Fruit fly (Drosophila melanogaster) whole organism, prepupa: ENCODE results near the gene Fas3.
A peak's percentile ranks its signal among the peaks of the same experiment; 100 is the strongest.

Experiments used
- Blimp-1 ChIP-seq: fragments of 200-800 bp; sonication (Bioruptor generic); optimal IDR thresholded peaks from 3 replicates; lab custom pipeline; 2017; ENCODE audit warnings: missing biosample characterization, missing genetic modification characterization, mild to moderate bottlenecking, moderate library complexity, missing genetic modification reagents
- CG11762 ChIP-seq: fragments of 200-800 bp; sonication (Bioruptor generic); optimal IDR thresholded peaks from 3 replicates; lab custom pipeline; 2016; ENCODE audit warnings: missing biosample characterization, missing genetic modification characterization; ENCODE audit not compliant: insufficient read depth
- CG3032 ChIP-seq: fragments of 200-800 bp; optimal IDR thresholded peaks from 2 replicates; lab custom pipeline; 2019; ENCODE audit warnings: missing biosample characterization, mild to moderate bottlenecking, missing genetic modification characterization, moderate library complexity
- CG32006 ChIP-seq: fragments of 200-800 bp; sonication (Bioruptor generic); optimal IDR thresholded peaks from 3 replicates; lab custom pipeline; 2017; ENCODE audit warnings: missing biosample characterization, mild to moderate bottlenecking, missing genetic modification characterization
- CG6276 ChIP-seq: fragments of 200-800 bp; sonication (Bioruptor generic); optimal IDR thresholded peaks from 2 replicates; lab custom pipeline; 2017; ENCODE audit warnings: missing biosample characterization, mild to moderate bottlenecking, missing genetic modification characterization
- CG6854 ChIP-seq: fragments of 200-800 bp; sonication (Bioruptor generic); optimal IDR thresholded peaks from 2 replicates; lab custom pipeline; 2017; ENCODE audit warnings: missing biosample characterization, mild to moderate bottlenecking, missing genetic modification characterization
- Eip75B ChIP-seq: fragments of 200-800 bp; sonication (Bioruptor generic); optimal IDR thresholded peaks from 3 replicates; lab custom pipeline; 2016; ENCODE audit warnings: missing biosample characterization, missing genetic modification characterization
- OdsH ChIP-seq: fragments of 200-800 bp; sonication (Bioruptor generic); optimal IDR thresholded peaks from 3 replicates; lab custom pipeline; 2016; ENCODE audit warnings: missing biosample characterization, missing genetic modification characterization
- Sox14 ChIP-seq: fragments of 200-800 bp; sonication (Bioruptor generic); optimal IDR thresholded peaks from 3 replicates; lab custom pipeline; 2016; ENCODE audit warnings: missing biosample characterization, missing genetic modification characterization

- TF ChIP-seq CG3032 (tag; lab: Kevin White, UChicago) (peak; percentile 78), CG6276 (GFP tag; lab: Kevin White, UChicago) (peak; percentile 9), CG6854 (GFP tag; lab: Kevin White, UChicago) (no peak), OdsH (peak; percentile 70), Blimp-1 (GFP tag; lab: Kevin White, UChicago) (peak; percentile 10), Sox14 (peak; percentile 66), CG11762 (peak; percentile 56), CG32006 (GFP tag; lab: Kevin White, UChicago) (peak; percentile 68), Eip75B (GFP tag; lab: Kevin White, UChicago) (peak; percentile 58)
Measured at dm6 chr2L:18352808-18353207, 32.9 kb downstream of the Fas3 start.
